Worm (Caenorhabditis elegans) whole organism, L1 larva: ENCODE measurements around the gene ilys-5.

Source experiments
- lin-13 ChIP-seq: fragments of 150-350 bp; optimal IDR thresholded peaks from 2 replicates; lab custom pipeline; 2014; ENCODE audit warnings: missing biosample characterization, missing genetic modification reagents, missing genetic modification characterization
- lin-14 ChIP-seq: fragments of 200-800 bp; sonication (Bioruptor generic); optimal IDR thresholded peaks from 2 replicates; lab custom pipeline; 2018; ENCODE audit warnings: mild to moderate bottlenecking, missing genetic modification characterization, moderate library complexity, missing compliant biosample characterization
- sox-4 ChIP-seq: sonication (generic microtip); optimal IDR thresholded peaks from 2 replicates; lab custom pipeline; 2016; ENCODE audit warnings: missing genetic modification characterization, missing compliant biosample characterization
- unc-62 ChIP-seq: fragments of 150-350 bp; optimal IDR thresholded peaks from 2 replicates; lab custom pipeline; 2014; ENCODE audit warnings: missing biosample characterization, missing genetic modification reagents, missing genetic modification characterization

DNA sequence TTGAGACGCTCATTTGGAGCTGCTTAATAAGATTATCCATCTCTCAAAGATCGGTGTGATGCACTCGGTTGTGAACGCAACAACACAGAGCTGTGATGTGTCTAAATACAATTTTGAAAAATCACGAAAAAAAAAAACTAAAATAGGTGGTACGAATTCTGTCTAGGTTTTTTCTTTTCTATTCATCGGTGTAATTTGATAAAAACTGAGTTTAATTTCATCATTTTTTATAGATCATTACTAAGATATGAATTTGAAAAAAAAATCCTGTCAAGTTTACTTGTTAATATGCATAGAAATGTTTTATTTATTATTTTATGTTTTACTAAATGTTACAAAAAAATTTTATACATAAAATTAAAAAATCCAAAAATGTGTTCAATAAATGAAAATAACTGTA is 6.6 kb downstream of the ilys-5 start, which contains the start of gene ceh-60:
- no peak for TF ChIP-seq sox-4
- TF ChIP-seq unc-62 (GFP tag; lab: Kevin White, UChicago), result no peak
- no peak for TF ChIP-seq lin-13 (GFP tag; lab: Kevin White, UChicago)
- TF ChIP-seq lin-14, result no peak
